Fruit fly (Drosophila melanogaster) Kc167 (cell line): ENCODE measurements around the gene CG43402.

ENCODE experiments used
- Myc ChIP-seq: fragments of >200 bp; optimal IDR thresholded peaks from 2 replicates; lab custom pipeline; 2017; ENCODE audit warnings: missing external identifiers
- Sin3A ChIP-seq: fragments of >200 bp; optimal IDR thresholded peaks from 2 replicates; lab custom pipeline; 2018; ENCODE audit warnings: missing external identifiers
- h ChIP-seq: fragments of >200 bp; optimal IDR thresholded peaks from 3 replicates; lab custom pipeline; 2018; ENCODE audit warnings: missing external identifiers
- psq ChIP-seq: fragments of >200 bp; optimal IDR thresholded peaks from 2 replicates; lab custom pipeline; 2017; ENCODE audit warnings: missing external identifiers

- TF ChIP-seq psq (lab: Kevin White, UChicago) (no peak), h (lab: Kevin White, UChicago) (no peak), Myc (lab: Kevin White, UChicago) (no peak), Sin3A (lab: Kevin White, UChicago) (no peak)
Observed at dm6 chr2L:1448188-1448587, 5.8 kb downstream of the CG43402 start.
